Worm (Caenorhabditis elegans) whole organism, L4 larva: ENCODE measurements around the gene seb-3.
A peak's percentile ranks its signal among the peaks of the same experiment; 100 is the strongest.

Source experiments
- F37D6.2 ChIP-seq: sonication (generic microtip); optimal IDR thresholded peaks from 2 replicates; lab custom pipeline; 2016; ENCODE audit warnings: mild to moderate bottlenecking, missing genetic modification characterization, missing compliant biosample characterization
- F49E8.2 ChIP-seq: sonication (generic microtip); optimal IDR thresholded peaks from 2 replicates; lab custom pipeline; 2016; ENCODE audit warnings: missing compliant biosample characterization, mild to moderate bottlenecking, missing genetic modification characterization, borderline replicate concordance
- Y48G9A.11 ChIP-seq: fragments of 200-800 bp; sonication (Bioruptor generic); IDR thresholded peaks from 2 replicates; pipeline ENCODE4 v1.3.6; 2022; ENCODE audit warnings: missing genetic modification reagents, missing genetic modification characterization, missing compliant biosample characterization
- ZK546.5 ChIP-seq, 2 experiments: sonication (generic microtip); optimal IDR thresholded peaks; 2 replicates each; lab custom pipeline; 2017; ENCODE audit warnings: missing biosample characterization in 2 of 2, missing genetic modification characterization in 2 of 2
- aha-1 ChIP-seq: fragments of 150-350 bp; peaks from one replicate; lab custom pipeline; 2014; ENCODE audit warnings: missing biosample characterization, missing genetic modification characterization
- aly-2 ChIP-seq: sonication (generic microtip); optimal IDR thresholded peaks from 2 replicates; lab custom pipeline; 2018; ENCODE audit warnings: missing biosample characterization, missing genetic modification characterization
- arid-1 ChIP-seq: fragments of 200-800 bp; sonication (Bioruptor generic); conservative IDR thresholded peaks from 2 replicates; pipeline ENCODE4 v1.3.6; 2022; ENCODE audit warnings: missing genetic modification reagents, missing genetic modification characterization, missing compliant biosample characterization
- attf-4 ChIP-seq: sonication (generic microtip); optimal IDR thresholded peaks from 3 replicates; lab custom pipeline; 2017; ENCODE audit warnings: missing biosample characterization, missing genetic modification characterization
- ceh-28 ChIP-seq: fragments of 150-350 bp; optimal IDR thresholded peaks from 2 replicates; lab custom pipeline; 2014; ENCODE audit warnings: missing biosample characterization, missing genetic modification reagents, missing genetic modification characterization
- cey-2 ChIP-seq: sonication (generic microtip); optimal IDR thresholded peaks from 3 replicates; lab custom pipeline; 2017; ENCODE audit warnings: missing genetic modification characterization, mild to moderate bottlenecking, missing compliant biosample characterization, antibody characterized with exemption, borderline replicate concordance; ENCODE audit not compliant: insufficient read depth
- daf-16 ChIP-seq, 3 experiments: sonication (generic microtip); optimal IDR thresholded peaks; 2 replicates each; lab custom pipeline; 2016 to 2017; ENCODE audit warnings: missing genetic modification characterization in 3 of 3, missing genetic modification reagents in 3 of 3, mild to moderate bottlenecking in 2 of 3, missing compliant biosample characterization in 2 of 3, missing biosample characterization in 1 of 3, moderate library complexity in 1 of 3
- daf-8 ChIP-seq: fragments of 200-800 bp; sonication (Bioruptor generic); IDR thresholded peaks from 2 replicates; pipeline ENCODE4 v1.3.6; 2022; ENCODE audit warnings: missing genetic modification characterization, missing compliant biosample characterization
- dmd-6 ChIP-seq: fragments of 200-800 bp; sonication (Bioruptor generic); IDR thresholded peaks from 2 replicates; pipeline ENCODE4 v1.3.6; 2022; ENCODE audit warnings: missing genetic modification reagents, missing genetic modification characterization, missing compliant biosample characterization
- duxl-1 ChIP-seq: sonication (generic microtip); optimal IDR thresholded peaks from 2 replicates; lab custom pipeline; 2016; ENCODE audit warnings: mild to moderate bottlenecking, missing genetic modification characterization, moderate library complexity, missing compliant biosample characterization; ENCODE audit not compliant: poor library complexity
- dve-1 ChIP-seq: sonication (generic microtip); optimal IDR thresholded peaks from 2 replicates; lab custom pipeline; 2017; ENCODE audit warnings: antibody characterized with exemption, mild to moderate bottlenecking, missing genetic modification characterization, missing compliant biosample characterization; ENCODE audit not compliant: insufficient read depth
- fkh-10 ChIP-seq: fragments of 150-350 bp; optimal IDR thresholded peaks from 2 replicates; lab custom pipeline; 2014; ENCODE audit warnings: missing biosample characterization, missing genetic modification reagents, missing genetic modification characterization
- gei-8 ChIP-seq: fragments of 200-800 bp; sonication (Bioruptor generic); optimal IDR thresholded peaks from 2 replicates; lab custom pipeline; 2018; ENCODE audit warnings: mild to moderate bottlenecking, missing genetic modification characterization, missing compliant biosample characterization
- hif-1 ChIP-seq, 2 experiments: sonication (generic microtip); optimal IDR thresholded peaks; 2 replicates each; lab custom pipeline; 2016 to 2017; ENCODE audit warnings: missing compliant biosample characterization in 2 of 2, missing genetic modification characterization in 2 of 2, missing genetic modification reagents in 2 of 2, missing genotype in 2 of 2, mild to moderate bottlenecking in 1 of 2
- hlh-11 ChIP-seq: fragments of 200-800 bp; sonication (Bioruptor generic); optimal IDR thresholded peaks from 2 replicates; lab custom pipeline; 2018; ENCODE audit warnings: mild to moderate bottlenecking, missing genetic modification characterization, missing compliant biosample characterization
- hlh-30 ChIP-seq: sonication (generic microtip); optimal IDR thresholded peaks from 2 replicates; lab custom pipeline; 2017; ENCODE audit warnings: antibody characterized with exemption, mild to moderate bottlenecking, missing genetic modification characterization, missing compliant biosample characterization; ENCODE audit not compliant: insufficient read depth
- lin-1 ChIP-seq: fragments of 200-800 bp; sonication (Bioruptor generic); IDR thresholded peaks from 2 replicates; pipeline ENCODE4 v1.3.6; 2022; ENCODE audit warnings: missing genetic modification reagents, missing genetic modification characterization, missing compliant biosample characterization
- lin-13 ChIP-seq: fragments of 150-350 bp; optimal IDR thresholded peaks from 2 replicates; lab custom pipeline; 2014; ENCODE audit warnings: missing biosample characterization, missing genetic modification reagents, missing genetic modification characterization
- lir-3 ChIP-seq: sonication (generic microtip); optimal IDR thresholded peaks from 2 replicates; lab custom pipeline; 2016; ENCODE audit warnings: mild to moderate bottlenecking, missing genetic modification characterization, missing compliant biosample characterization
- lsy-2 ChIP-seq, 2 experiments: fragments of 150-350 bp in 1 of 2; sonication (generic microtip) in 1 of 2; optimal IDR thresholded peaks; 2 replicates each; lab custom pipeline; 2014 to 2017; ENCODE audit warnings: missing biosample characterization in 2 of 2, missing genetic modification characterization in 2 of 2
- madf-5 ChIP-seq, 2 experiments: fragments of 200-800 bp; sonication (Bioruptor generic); IDR thresholded peaks; 2 replicates each; pipeline ENCODE4 v1.3.6; 2022; ENCODE audit warnings: missing compliant biosample characterization in 2 of 2, missing genetic modification characterization in 2 of 2
- mdl-1 ChIP-seq, 2 experiments: fragments of 150-350 bp in 1 of 2; sonication (generic microtip) in 1 of 2; optimal IDR thresholded peaks; 2 replicates each; lab custom pipeline; 2014 to 2017; ENCODE audit warnings: missing biosample characterization in 2 of 2, missing genetic modification characterization in 2 of 2
- mxl-2 ChIP-seq: fragments of 200-800 bp; sonication (Bioruptor generic); conservative IDR thresholded peaks from 2 replicates; pipeline ENCODE4 v1.3.6; 2022; ENCODE audit warnings: missing genetic modification reagents, missing genetic modification characterization, missing compliant biosample characterization
- mxl-3 ChIP-seq: fragments of 200-800 bp; sonication (Bioruptor generic); optimal IDR thresholded peaks from 2 replicates; lab custom pipeline; 2018; ENCODE audit warnings: mild to moderate bottlenecking, missing genetic modification characterization, missing compliant biosample characterization
- nhr-102 ChIP-seq: sonication (generic microtip); optimal IDR thresholded peaks from 2 replicates; lab custom pipeline; 2016; ENCODE audit warnings: mild to moderate bottlenecking, missing genetic modification characterization, moderate library complexity, missing compliant biosample characterization
- nhr-111 ChIP-seq: fragments of 200-800 bp; sonication (Bioruptor generic); optimal IDR thresholded peaks from 2 replicates; lab custom pipeline; 2018; ENCODE audit warnings: mild to moderate bottlenecking, missing genetic modification characterization, missing compliant biosample characterization
- nhr-237 ChIP-seq: sonication (generic microtip); optimal IDR thresholded peaks from 2 replicates; lab custom pipeline; 2017; ENCODE audit warnings: missing biosample characterization, missing genetic modification characterization
- nhr-28 ChIP-seq: fragments of 150-350 bp; optimal IDR thresholded peaks from 2 replicates; lab custom pipeline; 2014; ENCODE audit warnings: missing biosample characterization, missing genetic modification characterization
- nhr-41 ChIP-seq: fragments of 200-800 bp; sonication (Bioruptor generic); IDR thresholded peaks from 2 replicates; pipeline ENCODE4 v1.3.6; 2022; ENCODE audit warnings: missing genetic modification reagents, missing genetic modification characterization, missing compliant biosample characterization
- nhr-48 ChIP-seq: sonication (generic microtip); optimal IDR thresholded peaks from 2 replicates; lab custom pipeline; 2016; ENCODE audit warnings: mild to moderate bottlenecking, missing genetic modification characterization, missing compliant biosample characterization
- nhr-76 ChIP-seq: fragments of 150-350 bp; optimal IDR thresholded peaks from 2 replicates; lab custom pipeline; 2014; ENCODE audit warnings: missing biosample characterization, missing genetic modification characterization
- set-16 ChIP-seq: fragments of 200-800 bp; sonication (Bioruptor generic); IDR thresholded peaks from 2 replicates; pipeline ENCODE4 v1.3.6; 2022; ENCODE audit warnings: missing genetic modification reagents, missing genetic modification characterization, missing compliant biosample characterization
- snpc-1.2 ChIP-seq: fragments of 200-800 bp; sonication (Bioruptor generic); IDR thresholded peaks from 2 replicates; pipeline ENCODE4 v1.3.6; 2022; ENCODE audit warnings: missing genetic modification reagents, missing genetic modification characterization, missing compliant biosample characterization
- unc-62 ChIP-seq, 3 experiments: fragments of 150-350 bp in 1 of 3; sonication (generic microtip); optimal IDR thresholded peaks in 2 of 3; peaks in 1 of 3; 1 replicate in 1 of 3; 2 replicates in 2 of 3; lab custom pipeline; 2014 to 2017; ENCODE audit warnings: missing biosample characterization in 3 of 3, missing genetic modification characterization in 3 of 3, missing genetic modification reagents in 3 of 3, missing genotype in 1 of 3

Gene seb-3

DNA sequence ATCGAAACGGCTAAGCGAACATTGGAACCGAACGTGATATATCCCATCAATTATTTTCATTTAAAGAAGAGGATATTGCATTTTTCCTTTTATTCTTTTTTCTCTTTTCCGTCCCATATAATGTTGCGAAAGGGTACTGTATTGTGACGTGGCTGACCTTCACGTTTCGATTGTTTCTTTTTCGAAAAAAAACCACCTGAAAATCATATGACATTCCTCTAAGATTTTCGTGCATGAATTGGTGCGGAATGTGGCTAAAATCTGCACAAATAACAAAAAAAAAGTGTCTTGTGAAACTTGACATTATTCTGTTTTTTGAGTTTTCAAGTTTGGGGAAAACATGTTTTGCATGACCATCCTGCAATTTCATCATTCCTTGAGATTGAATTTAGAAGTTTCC lies 52.2 kb downstream of the seb-3 start:
- TF ChIP-seq aha-1 (peak; percentile 98), nhr-76 (tag; lab: Kevin White, UChicago) (no peak), nhr-102 (tag; lab: Kevin White, UChicago) (no peak), F49E8.2 (tag; lab: Kevin White, UChicago) (no peak), daf-8 (GFP tag; lab: Robert Waterston, UW) (no peak), attf-4 (tag; lab: Kevin White, UChicago) (no peak), arid-1 (no peak)

DNA sequence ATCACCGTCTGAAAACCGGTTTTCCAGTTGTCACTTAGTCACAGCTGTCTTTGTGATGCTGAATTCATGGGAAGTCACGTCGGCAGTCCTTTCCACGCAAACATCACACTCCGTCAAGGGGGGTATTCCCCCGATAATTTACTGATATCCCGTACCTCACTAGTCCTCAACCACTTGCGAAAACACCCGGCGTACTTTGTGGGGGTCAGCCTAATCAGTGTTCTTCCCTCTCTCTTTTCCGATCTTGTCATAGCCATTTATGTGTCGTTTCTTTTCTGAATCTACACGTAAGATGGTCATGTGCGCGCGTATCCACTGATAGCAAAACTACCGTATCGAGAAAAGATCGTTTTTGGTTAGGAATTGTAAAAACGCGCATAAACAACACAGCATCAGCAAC lies 53.3 kb downstream of the seb-3 start:
- TF ChIP-seq Y48G9A.11 (GFP tag; lab: Robert Waterston, UW) (no peak), ZK546.5 (tag; optimal IDR thresholded peaks at IDR 0.05; lab: Kevin White, UChicago) (no peak), nhr-28 (tag; lab: Kevin White, UChicago) (peak; percentile 43), nhr-237 (tag; lab: Kevin White, UChicago) (no peak), mdl-1 (tag; optimal IDR thresholded peaks at IDR 0.05; lab: Kevin White, UChicago) (peak; percentile 47 to 56), F37D6.2 (no peak), hlh-11 (tag; lab: Kevin White, UChicago) (peak; percentile 75), daf-16 (GFP tag; optimal IDR thresholded peaks at IDR 0.05; lab: Kevin White, UChicago) (no peak), daf-16 (tag; optimal IDR thresholded peaks at IDR 0.05; lab: Kevin White, UChicago) (no peak), aha-1 (peak; percentile 97), nhr-48 (tag; lab: Kevin White, UChicago) (peak; percentile 90), aly-2 (tag; lab: Kevin White, UChicago) (no peak), hlh-30 (tag; lab: Kevin White, UChicago) (peak; percentile 55), ceh-28 (tag; lab: Kevin White, UChicago) (no peak), mxl-2 (no peak), duxl-1 (no peak), unc-62 (GFP tag; optimal IDR thresholded peaks at IDR 0.05 in 1 of 2; lab: Kevin White, UChicago) (peak in 1 of 2 experiments; percentile 59), unc-62 (tag; optimal IDR thresholded peaks at IDR 0.05; lab: Kevin White, UChicago) (no peak), set-16 (no peak), dmd-6 (GFP tag; lab: Robert Waterston, UW) (peak; percentile 28), fkh-10 (GFP tag; lab: Kevin White, UChicago) (no peak), lin-1 (GFP tag; lab: Robert Waterston, UW) (no peak), lin-13 (GFP tag; lab: Kevin White, UChicago) (no peak), dve-1 (no peak), hif-1 (tag; optimal IDR thresholded peaks at IDR 0.05; lab: Kevin White, UChicago) (peak; percentile 18 to 73), cey-2 (tag; lab: Kevin White, UChicago) (no peak), madf-5 (GFP tag; IDR thresholded peaks at IDR 0.05; lab: Robert Waterston, UW) (no peak), gei-8 (peak; percentile 10), snpc-1.2 (GFP tag; lab: Robert Waterston, UW) (no peak), nhr-41 (GFP tag; lab: Robert Waterston, UW) (no peak), mxl-3 (GFP tag; lab: Kevin White, UChicago) (peak; percentile 57), lsy-2 (tag; optimal IDR thresholded peaks at IDR 0.05; lab: Kevin White, UChicago) (peak in 1 of 2 experiments; percentile 22), nhr-111 (GFP tag; lab: Kevin White, UChicago) (no peak), lir-3 (tag; lab: Kevin White, UChicago) (no peak), daf-8 (GFP tag; lab: Robert Waterston, UW) (no peak)
